Worm (Caenorhabditis elegans) whole organism, L3 larva: Measurements from ENCODE around the gene scl-7.

Source experiments
- R02D3.7 ChIP-seq: fragments of 150-350 bp; optimal IDR thresholded peaks from 2 replicates; lab custom pipeline; 2014; ENCODE audit warnings: missing biosample characterization, missing genetic modification characterization
- ZK546.5 ChIP-seq: sonication (generic microtip); optimal IDR thresholded peaks from 2 replicates; lab custom pipeline; 2017; ENCODE audit warnings: missing biosample characterization, missing genetic modification characterization
- aly-2 ChIP-seq: fragments of 150-350 bp; optimal IDR thresholded peaks from 2 replicates; lab custom pipeline; 2014; ENCODE audit warnings: missing biosample characterization, missing genetic modification characterization
- ama-1 ChIP-seq: fragments of 150-350 bp; optimal IDR thresholded peaks from 2 replicates; lab custom pipeline; 2018
- ceh-16 ChIP-seq: sonication (generic microtip); optimal IDR thresholded peaks from 2 replicates; lab custom pipeline; 2017; ENCODE audit warnings: missing biosample characterization, missing genetic modification characterization
- ceh-82 ChIP-seq: fragments of 150-350 bp; optimal IDR thresholded peaks from 2 replicates; lab custom pipeline; 2014; ENCODE audit warnings: missing biosample characterization, missing genetic modification characterization
- ceh-9 ChIP-seq: sonication (generic microtip); optimal IDR thresholded peaks from 2 replicates; lab custom pipeline; 2018; ENCODE audit warnings: missing biosample characterization, missing genetic modification characterization
- daf-12 ChIP-seq: fragments of 150-350 bp; optimal IDR thresholded peaks from 2 replicates; lab custom pipeline; 2014; ENCODE audit warnings: missing biosample characterization, missing genetic modification reagents, missing genetic modification characterization
- egl-27 ChIP-seq: sonication (generic microtip); optimal IDR thresholded peaks from 4 replicates; lab custom pipeline; 2017; ENCODE audit warnings: missing biosample characterization, missing genetic modification reagents, missing genetic modification characterization
- egl-5 ChIP-seq: fragments of 150-350 bp; optimal IDR thresholded peaks from 2 replicates; lab custom pipeline; 2017; ENCODE audit warnings: missing biosample characterization, missing genetic modification reagents, missing genetic modification characterization, inconsistent platforms
- elt-1 ChIP-seq: fragments of 150-350 bp; optimal IDR thresholded peaks from 2 replicates; lab custom pipeline; 2014; ENCODE audit warnings: missing biosample characterization, missing genetic modification characterization
- elt-2 ChIP-seq: sonication (generic microtip); optimal IDR thresholded peaks from 2 replicates; lab custom pipeline; 2016; ENCODE audit warnings: missing genetic modification reagents, mild to moderate bottlenecking, missing genetic modification characterization, missing compliant biosample characterization
- elt-3 ChIP-seq, 3 experiments: fragments of 150-350 bp in 1 of 3; sonication (generic microtip) in 2 of 3; optimal IDR thresholded peaks; 2 replicates in 2 of 3; 4 replicates in 1 of 3; lab custom pipeline; 2014 to 2017; ENCODE audit warnings: missing biosample characterization in 3 of 3, missing genetic modification characterization in 3 of 3
- eor-1 ChIP-seq, 2 experiments: fragments of 150-350 bp; optimal IDR thresholded peaks; 2 replicates each; lab custom pipeline; 2014 to 2018; ENCODE audit warnings: missing biosample characterization in 2 of 2, missing genetic modification characterization in 2 of 2
- fkh-10 ChIP-seq: sonication (generic microtip); optimal IDR thresholded peaks from 2 replicates; lab custom pipeline; 2017; ENCODE audit warnings: missing biosample characterization, missing genetic modification reagents, missing genetic modification characterization
- fos-1 ChIP-seq: fragments of 150-350 bp; optimal IDR thresholded peaks from 2 replicates; lab custom pipeline; 2014; ENCODE audit warnings: missing biosample characterization, missing genetic modification characterization
- hmg-11 ChIP-seq: sonication (generic microtip); optimal IDR thresholded peaks from 2 replicates; lab custom pipeline; 2016; ENCODE audit warnings: missing genetic modification characterization, missing compliant biosample characterization
- jun-1 ChIP-seq: fragments of 150-350 bp; optimal IDR thresholded peaks from 2 replicates; lab custom pipeline; 2014; ENCODE audit warnings: missing biosample characterization, missing genetic modification reagents, missing genetic modification characterization
- lin-15B ChIP-seq: fragments of 150-350 bp; optimal IDR thresholded peaks from 2 replicates; lab custom pipeline; 2014; ENCODE audit warnings: missing biosample characterization, missing genetic modification characterization
- lin-39 ChIP-seq: fragments of 150-350 bp; optimal IDR thresholded peaks from 2 replicates; lab custom pipeline; 2018; ENCODE audit warnings: missing biosample characterization, missing genetic modification reagents, missing genetic modification characterization
- lsy-12 ChIP-seq: sonication (generic microtip); optimal IDR thresholded peaks from 2 replicates; lab custom pipeline; 2016; ENCODE audit warnings: mild to moderate bottlenecking, missing genetic modification characterization, missing compliant biosample characterization
- mdl-1 ChIP-seq: fragments of 150-350 bp; optimal IDR thresholded peaks from 2 replicates; lab custom pipeline; 2014; ENCODE audit warnings: missing biosample characterization, missing genetic modification characterization
- mml-1 ChIP-seq: fragments of 150-350 bp; sonication (generic microtip); optimal IDR thresholded peaks from 3 replicates; lab custom pipeline; 2014; ENCODE audit warnings: missing biosample characterization, missing genetic modification characterization
- nfya-1 ChIP-seq: sonication (generic microtip); optimal IDR thresholded peaks from 2 replicates; lab custom pipeline; 2017; ENCODE audit warnings: missing genetic modification characterization, mild to moderate bottlenecking, missing compliant biosample characterization, antibody characterized with exemption, moderate library complexity; ENCODE audit not compliant: insufficient read depth
- nhr-12 ChIP-seq: fragments of 150-350 bp; optimal IDR thresholded peaks from 2 replicates; lab custom pipeline; 2014; ENCODE audit warnings: missing biosample characterization, missing genetic modification characterization
- nhr-23 ChIP-seq: fragments of 150-350 bp; optimal IDR thresholded peaks from 2 replicates; lab custom pipeline; 2014; ENCODE audit warnings: missing biosample characterization, missing genetic modification reagents, missing genetic modification characterization
- nhr-237 ChIP-seq: fragments of 150-350 bp; optimal IDR thresholded peaks from 2 replicates; lab custom pipeline; 2014; ENCODE audit warnings: missing biosample characterization, missing genetic modification characterization
- nhr-25 ChIP-seq: sonication (generic microtip); optimal IDR thresholded peaks from 2 replicates; lab custom pipeline; 2017; ENCODE audit warnings: missing biosample characterization, missing genetic modification characterization
- nhr-28 ChIP-seq: fragments of 150-350 bp; optimal IDR thresholded peaks from 2 replicates; lab custom pipeline; 2014; ENCODE audit warnings: missing biosample characterization, missing genetic modification characterization
- nhr-43 ChIP-seq: sonication (generic microtip); optimal IDR thresholded peaks from 2 replicates; lab custom pipeline; 2016; ENCODE audit warnings: mild to moderate bottlenecking, missing genetic modification characterization, missing compliant biosample characterization; ENCODE audit not compliant: poor library complexity, severe bottlenecking
- nhr-67 ChIP-seq: fragments of 150-350 bp; optimal IDR thresholded peaks from 2 replicates; lab custom pipeline; 2014; ENCODE audit warnings: missing biosample characterization, missing genetic modification characterization
- nhr-76 ChIP-seq: fragments of 150-350 bp; sonication (generic microtip); optimal IDR thresholded peaks from 5 replicates; lab custom pipeline; 2014; ENCODE audit warnings: missing biosample characterization, missing genetic modification characterization
- nhr-77 ChIP-seq: fragments of 150-350 bp; optimal IDR thresholded peaks from 2 replicates; lab custom pipeline; 2014; ENCODE audit warnings: missing biosample characterization, missing genetic modification characterization
- pha-4 ChIP-seq: fragments of 150-350 bp; optimal IDR thresholded peaks from 2 replicates; lab custom pipeline; 2014; ENCODE audit warnings: missing biosample characterization, missing genetic modification reagents, missing genetic modification characterization
- pqm-1 ChIP-seq: fragments of 150-350 bp; optimal IDR thresholded peaks from 2 replicates; lab custom pipeline; 2017; ENCODE audit warnings: missing biosample characterization, missing genetic modification characterization, inconsistent platforms
- sea-2 ChIP-seq: fragments of 150-350 bp; sonication (generic microtip); optimal IDR thresholded peaks from 4 replicates; lab custom pipeline; 2014; ENCODE audit warnings: missing biosample characterization, missing genetic modification reagents, missing genetic modification characterization
- skn-1 ChIP-seq: fragments of 150-350 bp; optimal IDR thresholded peaks from 2 replicates; lab custom pipeline; 2014; ENCODE audit warnings: missing biosample characterization, missing genetic modification characterization
- snpc-4 ChIP-seq: fragments of 150-350 bp; optimal IDR thresholded peaks from 2 replicates; lab custom pipeline; 2014; ENCODE audit warnings: missing biosample characterization, missing genetic modification characterization
- tbx-2 ChIP-seq: sonication (generic microtip); optimal IDR thresholded peaks from 2 replicates; lab custom pipeline; 2016; ENCODE audit warnings: mild to moderate bottlenecking, missing genetic modification characterization, missing compliant biosample characterization
- unc-39 ChIP-seq: sonication (generic microtip); optimal IDR thresholded peaks from 4 replicates; lab custom pipeline; 2017; ENCODE audit warnings: missing biosample characterization, missing genetic modification characterization
- unc-62 ChIP-seq: fragments of 150-350 bp; sonication (generic microtip); optimal IDR thresholded peaks from 4 replicates; lab custom pipeline; 2014; ENCODE audit warnings: missing biosample characterization, missing genetic modification reagents, missing genetic modification characterization
- zag-1 ChIP-seq: fragments of 150-350 bp; optimal IDR thresholded peaks from 2 replicates; lab custom pipeline; 2014; ENCODE audit warnings: missing biosample characterization, missing genetic modification characterization
- ztf-11 ChIP-seq: fragments of 150-350 bp; optimal IDR thresholded peaks from 2 replicates; lab custom pipeline; 2014; ENCODE audit warnings: missing biosample characterization, missing genetic modification characterization

Gene scl-7

ce11 chrIV:13080185-13080584, 9.9 kb downstream of the scl-7 start (continued):
- TF ChIP-seq aly-2 (no peak), lsy-12 (tag; lab: Kevin White, UChicago) (no peak), ceh-82 (tag; lab: Kevin White, UChicago) (no peak)

ce11 chrIV:13080861-13081260, 10.6 kb downstream of the scl-7 start:
- TF ChIP-seq ama-1: no peak
- TF ChIP-seq ZK546.5 (tag; lab: Kevin White, UChicago): no peak
- no peak for TF ChIP-seq unc-39
- TF ChIP-seq nhr-76 (tag; lab: Kevin White, UChicago): no peak
- TF ChIP-seq nhr-25 (tag; lab: Kevin White, UChicago): peak; percentile 7
- no peak for TF ChIP-seq egl-5 (tag; lab: Kevin White, UChicago)
- no peak for TF ChIP-seq ztf-11 (tag; lab: Kevin White, UChicago)
- TF ChIP-seq nhr-23 (tag; lab: Kevin White, UChicago): no peak

ce11 chrIV:13082106-13082505, 11.9 kb downstream of the scl-7 start:
- TF ChIP-seq egl-27 (tag; lab: Kevin White, UChicago) (no peak), mdl-1 (tag; lab: Kevin White, UChicago) (no peak), nhr-23 (tag; lab: Kevin White, UChicago) (peak; percentile 6), ama-1 (peak; percentile 61), eor-1 (tag; optimal IDR thresholded peaks at IDR 0.05; lab: Kevin White, UChicago) (no peak), daf-12 (tag; lab: Kevin White, UChicago) (no peak), zag-1 (tag; lab: Kevin White, UChicago) (no peak), unc-62 (no peak), jun-1 (tag; lab: Kevin White, UChicago) (no peak), nhr-25 (tag; lab: Kevin White, UChicago) (peak; percentile 38)

- TF ChIP-seq mdl-1 (tag; lab: Kevin White, UChicago) (no peak), egl-5 (tag; lab: Kevin White, UChicago) (no peak), ztf-11 (tag; lab: Kevin White, UChicago) (no peak), pqm-1 (tag; lab: Kevin White, UChicago) (no peak), elt-1 (tag; lab: Kevin White, UChicago) (no peak), nhr-23 (tag; lab: Kevin White, UChicago) (no peak), nhr-12 (tag; lab: Kevin White, UChicago) (no peak), lin-39 (no peak), nhr-25 (tag; lab: Kevin White, UChicago) (peak; percentile 3), nhr-67 (no peak), nfya-1 (tag; lab: Kevin White, UChicago) (no peak), aly-2 (no peak), unc-39 (no peak), egl-27 (tag; lab: Kevin White, UChicago) (no peak), tbx-2 (tag; lab: Kevin White, UChicago) (no peak), ceh-82 (tag; lab: Kevin White, UChicago) (no peak), elt-3 (tag; optimal IDR thresholded peaks at IDR 0.05; lab: Kevin White, UChicago) (peak in 1 of 3 experiments; percentile 38), jun-1 (tag; lab: Kevin White, UChicago) (no peak), nhr-43 (tag; lab: Kevin White, UChicago) (peak; percentile 82), skn-1 (no peak), nhr-77 (tag; lab: Kevin White, UChicago) (no peak), ceh-9 (tag; lab: Kevin White, UChicago) (no peak), hmg-11 (no peak), sea-2 (no peak), ZK546.5 (tag; lab: Kevin White, UChicago) (no peak), lsy-12 (tag; lab: Kevin White, UChicago) (peak; percentile 45), elt-2 (tag; lab: Kevin White, UChicago) (no peak), fos-1 (tag; lab: Kevin White, UChicago) (no peak), nhr-237 (no peak), mml-1 (no peak), zag-1 (tag; lab: Kevin White, UChicago) (no peak), lin-15B (no peak), ama-1 (peak; percentile 86), pha-4 (peak; percentile 24), R02D3.7 (tag; lab: Kevin White, UChicago) (no peak), unc-62 (no peak), eor-1 (tag; optimal IDR thresholded peaks at IDR 0.05; lab: Kevin White, UChicago) (no peak), fkh-10 (GFP tag; lab: Kevin White, UChicago) (no peak), ceh-16 (tag; lab: Kevin White, UChicago) (no peak), snpc-4 (tag; lab: Kevin White, UChicago) (no peak), nhr-28 (tag; lab: Kevin White, UChicago) (no peak)
Measured at ce11 chrIV:13082836-13083763, 12.9 kb downstream of the scl-7 start.
